Fruit fly (Drosophila melanogaster): ENCODE data around the gene Sec8.

Sec8 gene

DNA sequence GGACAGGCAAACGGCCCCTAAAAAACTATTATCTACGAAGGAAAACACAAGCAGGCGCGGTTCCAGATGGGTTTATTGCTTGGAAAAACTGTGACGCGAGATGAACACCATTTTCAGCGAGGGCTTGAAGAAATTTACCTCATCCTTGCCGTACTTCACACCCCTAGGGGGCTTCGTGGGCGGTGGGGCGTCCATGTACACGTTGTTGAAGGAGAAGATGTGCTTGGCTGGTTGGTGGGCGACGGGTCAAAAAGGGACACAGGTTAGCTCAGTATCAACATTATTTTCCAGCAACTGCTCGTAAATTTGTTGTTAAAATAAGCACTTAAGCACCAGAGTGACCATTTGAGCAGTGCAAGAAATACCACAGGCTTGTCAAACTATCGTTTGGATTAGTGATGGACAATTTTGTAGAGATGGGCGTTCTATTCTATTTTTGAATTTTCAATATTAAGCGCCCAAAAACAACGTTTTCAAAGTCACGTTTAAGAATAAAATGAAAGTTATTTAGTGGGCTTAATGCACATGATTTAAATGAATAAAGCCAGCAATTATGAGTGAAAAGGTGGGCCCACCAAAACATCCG is at the start of gene Sec8:
Gene Sec8, minus strand, starts transcription at position 374 of the 586 bp plus-strand sequence.
- no peak for TF ChIP-seq ttk (optimal IDR thresholded peaks at IDR 0.05)
- no peak for TF ChIP-seq Sin3A (optimal IDR thresholded peaks at IDR 0.05)

DNA sequence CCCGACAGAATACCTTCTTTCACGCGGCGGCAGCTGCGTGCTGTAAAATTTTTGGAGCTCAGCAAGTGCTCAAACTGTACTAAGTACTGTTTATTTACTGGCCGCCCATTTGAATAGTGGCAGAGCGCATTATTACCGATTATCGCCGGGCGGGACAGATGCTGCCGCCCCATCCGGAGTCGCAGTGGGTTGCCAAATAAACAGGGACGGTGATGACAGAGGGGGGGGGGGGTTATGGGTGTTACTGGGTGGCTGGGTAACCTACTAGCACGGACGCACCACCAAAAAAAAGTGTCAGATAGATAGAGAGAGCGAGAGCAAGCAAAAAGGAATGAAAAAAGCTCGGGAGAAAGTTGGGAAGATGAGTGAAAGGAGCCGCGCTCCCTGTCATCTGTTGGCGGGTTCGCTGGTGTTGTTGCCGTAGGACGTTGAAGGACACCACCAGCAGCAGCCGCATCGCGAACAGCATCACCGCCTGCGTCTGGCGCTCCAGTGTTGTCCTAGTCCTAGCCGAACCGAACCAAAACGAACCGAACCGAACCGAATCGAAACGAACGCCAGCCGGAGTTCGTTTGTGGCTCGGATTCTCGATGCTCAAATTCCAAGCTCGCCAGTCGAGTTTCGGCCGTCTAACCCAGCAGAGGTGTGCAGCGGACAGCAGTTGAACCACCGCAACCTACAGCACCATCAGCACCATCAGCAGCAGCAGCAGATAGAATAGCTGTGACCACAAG is 43.1 kb upstream of the Sec8 start, which contains the start of gene CG11000:
Gene CG11000, plus strand, starts transcription at position 626 of the 734 bp plus-strand sequence.
- TF ChIP-seq ttk (optimal IDR thresholded peaks at IDR 0.05) (no peak), insv (optimal IDR thresholded peaks at IDR 0.05) (no peak), h (optimal IDR thresholded peaks at IDR 0.05) (no peak), psq (optimal IDR thresholded peaks at IDR 0.05) (no peak), Myc (optimal IDR thresholded peaks at IDR 0.05) (no peak), Sin3A (optimal IDR thresholded peaks at IDR 0.05) (no peak)

DNA sequence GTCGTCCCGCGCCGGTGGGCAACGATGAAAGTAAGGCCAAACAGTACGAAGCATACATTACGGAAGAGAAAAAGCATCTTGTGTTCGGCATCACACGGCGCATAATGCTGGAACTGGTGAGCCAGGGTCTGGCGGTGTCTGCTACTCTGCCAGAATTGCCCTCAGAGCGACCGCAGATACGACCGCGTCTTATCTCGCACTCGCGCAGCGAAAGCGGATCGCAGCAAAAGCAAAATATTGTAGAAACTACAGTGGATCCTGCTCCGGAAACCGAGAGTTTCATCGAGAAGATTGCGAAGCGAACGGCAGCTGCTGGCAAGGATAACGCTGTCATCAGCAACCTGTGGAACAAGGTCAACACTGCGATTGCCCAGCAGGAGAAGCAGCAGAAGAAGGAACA is 38.9 kb upstream of the Sec8 start:
- no peak for TF ChIP-seq ttk (optimal IDR thresholded peaks at IDR 0.05)
- TF ChIP-seq Sin3A (optimal IDR thresholded peaks at IDR 0.05), result no peak
- no peak for TF ChIP-seq insv (optimal IDR thresholded peaks at IDR 0.05)
- no peak for TF ChIP-seq h (optimal IDR thresholded peaks at IDR 0.05)
- TF ChIP-seq psq (optimal IDR thresholded peaks at IDR 0.05), result no peak
- TF ChIP-seq Myc (optimal IDR thresholded peaks at IDR 0.05), result no peak

DNA sequence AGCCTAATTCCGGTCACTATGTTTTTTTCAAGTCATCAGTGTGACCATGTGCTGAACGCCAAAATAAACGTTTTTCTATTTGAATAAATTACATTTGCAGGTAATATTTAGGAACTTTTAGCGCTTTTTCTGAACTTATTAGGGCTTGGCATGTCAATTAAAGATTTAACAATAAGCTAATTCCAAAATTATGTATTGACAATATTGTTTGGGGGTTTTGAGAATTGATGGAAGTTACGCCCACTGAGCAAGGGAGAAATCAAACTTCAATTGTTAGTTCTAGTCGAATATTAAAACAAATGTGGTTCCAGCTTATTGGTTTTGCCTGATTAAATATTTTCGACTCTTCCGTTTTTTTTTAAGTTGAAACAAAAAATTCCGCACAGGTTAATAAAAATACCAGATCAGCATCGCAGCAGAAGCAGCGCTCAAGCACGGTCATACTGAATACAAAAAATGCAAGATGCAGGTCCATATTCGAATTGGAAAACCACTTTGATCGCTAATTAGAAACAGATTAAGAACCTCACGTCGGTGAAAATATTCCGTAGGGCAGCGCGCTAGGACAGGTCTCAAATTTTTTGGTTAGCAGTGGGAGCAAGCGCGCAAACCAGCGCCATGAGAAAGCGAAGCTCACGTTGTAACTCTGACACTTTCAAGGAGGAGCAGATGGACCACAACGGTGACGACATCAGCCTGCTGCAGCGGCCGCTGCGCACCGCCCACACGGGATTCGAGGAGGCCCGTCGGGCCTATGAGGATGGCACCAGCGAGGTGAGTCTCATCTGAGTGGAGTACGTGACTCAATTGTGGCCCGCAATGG is 35.7 kb upstream of the Sec8 start, which contains the start of the genes PSMG1 and CG10979:
Gene PSMG1, minus strand, starts transcription at position 51 of the 823 bp plus-strand sequence.
Gene CG10979, plus strand, starts transcription at position 439 of the 823 bp plus-strand sequence.
- TF ChIP-seq Myc (optimal IDR thresholded peaks at IDR 0.05), result no peak

DNA sequence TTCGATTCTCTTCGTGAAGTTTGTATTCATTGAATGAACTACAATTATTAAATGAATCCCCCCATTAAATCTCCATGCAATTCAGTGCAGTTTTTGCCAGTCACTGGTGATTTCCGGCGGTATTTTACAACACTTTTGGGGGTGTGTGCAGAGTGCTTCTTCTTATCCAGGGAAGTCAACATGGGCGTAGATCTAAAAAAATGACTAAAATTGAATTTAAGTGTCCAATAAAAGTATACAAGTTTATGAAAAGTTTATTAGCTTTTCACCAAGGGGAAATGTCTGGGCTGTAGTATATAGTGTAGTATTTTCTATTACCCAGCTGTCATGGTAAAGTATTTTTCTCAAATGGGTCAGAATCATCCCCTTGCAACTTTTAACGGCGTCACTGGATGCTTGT is 32.7 kb upstream of the Sec8 start, which contains the start of gene Hpf1:
Gene Hpf1, plus strand, starts transcription at position 383 of the 400 bp plus-strand sequence.
- TF ChIP-seq Myc (optimal IDR thresholded peaks at IDR 0.05) (no peak), ttk (optimal IDR thresholded peaks at IDR 0.05) (no peak), insv (optimal IDR thresholded peaks at IDR 0.05) (no peak), Sin3A (optimal IDR thresholded peaks at IDR 0.05) (no peak), psq (optimal IDR thresholded peaks at IDR 0.05) (no peak), h (optimal IDR thresholded peaks at IDR 0.05) (no peak)

DNA sequence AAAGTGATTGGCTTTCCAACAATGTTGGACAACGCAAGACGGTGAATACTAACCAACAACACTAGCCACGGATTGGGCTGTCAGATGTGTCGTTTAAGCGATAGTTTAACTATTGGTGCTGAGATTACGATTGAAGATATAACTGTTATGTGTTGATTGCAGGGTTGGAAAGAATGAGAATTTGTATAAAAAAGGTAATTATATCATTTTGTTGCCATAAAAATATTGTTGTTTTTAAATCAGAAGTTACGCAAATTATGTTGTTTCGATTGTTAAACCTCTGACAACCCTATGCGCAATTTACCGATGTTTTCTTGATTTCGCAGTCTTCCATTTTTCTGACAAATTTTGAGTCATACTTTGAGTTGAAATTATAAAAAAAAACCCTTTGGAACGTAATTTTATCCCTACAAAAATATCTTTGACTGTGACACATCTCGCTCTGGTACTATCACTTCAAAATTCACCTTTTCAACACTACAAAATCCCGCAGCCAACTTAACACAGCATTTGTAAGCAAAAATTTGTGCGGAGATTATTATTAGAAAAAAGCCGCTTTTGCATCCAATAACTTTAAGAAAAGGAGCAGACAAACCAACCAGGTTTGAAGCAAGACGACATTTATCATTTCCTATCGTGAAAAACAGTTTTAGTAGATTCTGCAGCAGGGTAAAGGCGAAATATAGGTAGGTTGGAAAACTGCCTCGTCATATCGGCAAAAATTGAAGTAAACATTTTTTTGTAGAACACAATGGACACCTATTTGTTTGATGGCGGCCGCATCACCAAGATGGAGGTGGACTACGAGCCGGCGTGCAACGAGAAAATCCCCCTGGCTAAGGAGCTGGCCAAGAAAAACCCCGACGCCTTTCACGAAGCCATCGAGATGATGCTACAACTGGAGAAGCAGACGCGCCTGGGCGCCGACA is 30.5 kb upstream of the Sec8 start, which contains the start of the genes Hat1 and Rpn5:
Gene Hat1, minus strand, starts transcription at position 360 of the 929 bp plus-strand sequence.
Gene Rpn5, plus strand, starts transcription at position 469 of the 929 bp plus-strand sequence.
- TF ChIP-seq psq (optimal IDR thresholded peaks at IDR 0.05), result no peak
- no peak for TF ChIP-seq h (optimal IDR thresholded peaks at IDR 0.05)
- no peak for TF ChIP-seq insv (optimal IDR thresholded peaks at IDR 0.05)
- no peak for TF ChIP-seq Sin3A (optimal IDR thresholded peaks at IDR 0.05)
- no peak for TF ChIP-seq ttk (optimal IDR thresholded peaks at IDR 0.05)
- TF ChIP-seq Myc (optimal IDR thresholded peaks at IDR 0.05), result no peak

DNA sequence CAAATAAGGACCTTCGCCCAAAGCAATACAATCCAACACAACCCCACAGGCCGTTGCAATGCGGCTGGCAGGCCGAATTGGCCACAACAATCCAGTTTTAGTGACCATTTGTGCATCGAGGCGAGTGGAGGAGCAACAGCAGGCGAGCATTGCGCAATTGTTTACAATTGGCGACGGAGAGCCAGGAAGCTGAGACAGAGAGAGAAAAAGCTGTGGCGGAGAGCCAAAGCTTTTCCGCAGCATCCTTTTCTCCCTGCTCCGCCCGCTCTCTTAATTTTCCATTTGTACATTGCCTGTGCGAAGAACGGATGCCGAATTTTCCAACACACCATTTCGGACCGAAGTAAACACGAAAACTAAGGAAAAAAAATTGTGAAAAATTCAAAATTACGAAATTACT is 22.7 kb upstream of the Sec8 start, which contains the start of gene kat-60L1:
Gene kat-60L1, plus strand, starts transcription at position 301 of the 400 bp plus-strand sequence.
- no peak for TF ChIP-seq h (optimal IDR thresholded peaks at IDR 0.05)
- no peak for TF ChIP-seq Myc (optimal IDR thresholded peaks at IDR 0.05)

DNA sequence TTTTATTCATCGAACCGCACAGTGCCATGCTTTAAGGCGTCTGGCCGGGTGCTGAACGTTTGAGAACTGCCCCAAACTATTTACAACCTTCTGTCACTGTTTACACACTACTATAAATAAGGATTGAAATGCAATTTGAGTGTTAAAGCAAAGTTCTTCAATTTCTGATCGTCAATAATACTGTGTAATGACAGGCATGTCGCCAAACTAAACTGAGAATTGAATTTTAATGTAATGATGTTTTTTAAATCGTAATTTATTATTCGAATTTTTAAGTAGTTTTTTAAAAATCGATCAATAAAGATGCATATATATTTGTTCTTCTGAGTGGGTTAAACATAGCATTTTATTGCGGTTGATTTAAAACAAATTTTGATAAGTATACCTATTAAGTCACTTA is 22.2 kb upstream of the Sec8 start, which contains the start of gene CG2082:
Gene CG2082, minus strand, starts transcription at position 101 of the 400 bp plus-strand sequence.
- TF ChIP-seq psq (optimal IDR thresholded peaks at IDR 0.05) (no peak), h (optimal IDR thresholded peaks at IDR 0.05) (no peak), ttk (optimal IDR thresholded peaks at IDR 0.05) (no peak), insv (optimal IDR thresholded peaks at IDR 0.05) (no peak), Myc (optimal IDR thresholded peaks at IDR 0.05) (no peak), Sin3A (optimal IDR thresholded peaks at IDR 0.05) (no peak)

DNA sequence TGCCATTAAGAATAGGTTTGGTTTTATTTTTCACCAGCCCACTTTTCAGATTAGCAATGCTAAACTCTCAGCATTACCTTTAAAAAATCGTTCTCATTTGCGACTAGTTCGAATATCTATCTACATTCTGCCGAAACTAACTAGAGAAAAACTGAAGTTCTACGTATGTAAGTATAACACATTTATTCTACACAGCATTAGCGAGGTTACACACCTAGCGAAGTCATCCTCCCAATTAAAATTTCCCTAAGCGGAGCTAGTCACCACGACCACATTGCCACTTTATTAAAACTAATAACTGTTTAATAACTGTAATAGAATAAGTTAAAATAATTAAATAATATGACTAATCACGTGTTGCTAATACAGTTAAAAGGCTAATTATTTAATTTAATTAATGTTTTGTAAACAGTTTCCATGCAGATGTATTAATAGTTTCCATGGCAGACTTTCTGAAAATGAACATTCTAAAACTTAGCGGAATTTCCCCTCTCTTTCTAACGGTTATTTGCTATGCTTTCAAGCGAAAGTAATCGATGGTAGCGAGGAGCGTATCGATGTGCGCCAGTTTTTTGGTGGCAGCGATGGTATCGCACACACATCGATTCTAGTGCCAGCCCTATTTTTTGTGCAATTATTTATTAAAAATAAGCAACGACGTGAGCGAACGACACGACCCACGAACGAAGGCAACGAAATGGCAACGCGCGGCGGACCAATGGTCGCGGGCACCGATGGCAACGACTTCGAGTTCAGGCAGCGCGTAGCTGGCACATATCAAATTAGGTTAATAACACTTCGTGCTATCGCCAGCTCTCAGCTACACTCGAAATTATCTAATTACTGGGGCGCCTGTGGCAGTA is 20.2 kb upstream of the Sec8 start, which contains the start of gene jagn:
Gene jagn, plus strand, starts transcription at position 585 of the 863 bp plus-strand sequence.
- TF ChIP-seq Myc (optimal IDR thresholded peaks at IDR 0.05), result no peak

DNA sequence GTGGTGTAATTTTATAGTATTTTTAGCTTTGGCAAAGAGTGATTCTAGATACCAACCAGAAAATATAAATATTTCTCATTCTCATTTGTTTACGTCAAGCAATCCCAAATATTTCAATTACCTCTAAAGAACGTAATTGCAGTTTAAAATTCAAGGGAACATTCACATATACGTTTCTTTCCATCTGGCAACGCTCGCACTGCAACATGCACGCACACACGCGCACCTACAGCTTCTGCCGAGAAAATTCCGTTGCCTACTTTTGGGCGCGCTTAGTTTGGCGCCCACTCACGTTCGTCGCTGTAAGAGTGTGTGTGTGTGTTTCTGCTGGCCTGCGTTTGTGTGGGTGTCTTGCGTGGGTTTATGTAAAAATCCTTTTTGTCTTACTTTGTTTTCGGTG is 13.6 kb upstream of the Sec8 start:
- TF ChIP-seq Sin3A (optimal IDR thresholded peaks at IDR 0.05) (no peak), psq (optimal IDR thresholded peaks at IDR 0.05) (no peak)

Measured in Kc167 (cell line).